Fruit fly (Drosophila melanogaster): ENCODE results near the gene Or10a.

Gene Or10a

dm6 chrX:11449476-11450119, 32.4 kb upstream of the Or10a start (continued):
- TF ChIP-seq lov (optimal IDR thresholded peaks at IDR 0.05) (no peak), lov (GFP tag; IDR thresholded peaks at IDR 0.05) (peak; percentile 51; the same call in 1 of the 3 replicates), peb (GFP tag; IDR thresholded peaks at IDR 0.05) (peak; percentile 69), CG18262 (tag; optimal IDR thresholded peaks at IDR 0.05) (peak; percentile 71), CG33557 (GFP tag; optimal IDR thresholded peaks at IDR 0.05) (peak; percentile 50), disco-r (GFP tag; optimal IDR thresholded peaks at IDR 0.05) (peak; percentile 47), CG10654 (GFP tag; optimal IDR thresholded peaks at IDR 0.05) (peak; percentile 69), CG10565 (GFP tag; optimal IDR thresholded peaks at IDR 0.05) (no peak), Dll (GFP tag; IDR thresholded peaks at IDR 0.05; ENCODE audit: partially characterized antibody) (no peak), CG14860 (GFP tag; IDR thresholded peaks at IDR 0.05; ENCODE audit: partially characterized antibody) (no peak), Xbp1 (GFP tag; optimal IDR thresholded peaks at IDR 0.05) (peak; percentile 83), Side (GFP tag; optimal IDR thresholded peaks at IDR 0.05) (peak; percentile 85), CG3726 (GFP tag; IDR thresholded peaks at IDR 0.05) (peak; percentile 62; the same call in 1 of the 3 replicates), ken (GFP tag; IDR thresholded peaks at IDR 0.05) (peak; percentile 86), wek (GFP tag; optimal IDR thresholded peaks at IDR 0.05) (peak; percentile 74), CG17612 (GFP tag; IDR thresholded peaks at IDR 0.05) (peak; percentile 80), CG3838 (GFP tag; optimal IDR thresholded peaks at IDR 0.05) (peak; percentile 33), Mes4 (GFP tag; optimal IDR thresholded peaks at IDR 0.05) (peak; percentile 76), CkIIα-i1 (GFP tag; IDR thresholded peaks at IDR 0.05) (0 out of 2 replicates have a peak, but pooled peaks have one; percentile 41), CG16815 (GFP tag; optimal IDR thresholded peaks at IDR 0.05) (peak; percentile 67), tll (GFP tag; optimal IDR thresholded peaks at IDR 0.05) (peak; percentile 5 to 37), dimm (GFP tag; IDR thresholded peaks at IDR 0.05) (peak; percentile 55; the same call in 1 of the 2 replicates), Bdp1 (GFP tag; optimal IDR thresholded peaks at IDR 0.05) (peak; percentile 57), Neu2 (GFP tag; optimal IDR thresholded peaks at IDR 0.05; ENCODE audit: borderline replicate concordance) (peak; percentile 71), kni (GFP tag; optimal IDR thresholded peaks at IDR 0.05) (peak; percentile 60), HmgD (GFP tag; optimal IDR thresholded peaks at IDR 0.05) (peak; percentile 57), PHDP (tag; optimal IDR thresholded peaks at IDR 0.05) (peak; percentile 85), phol (tag; optimal IDR thresholded peaks at IDR 0.05) (peak; percentile 82), rib (GFP tag; IDR thresholded peaks at IDR 0.05) (peak; percentile 70; the same call in 1 of the 2 replicates), mam (GFP tag; optimal IDR thresholded peaks at IDR 0.05) (peak; percentile 87), unc-4 (GFP tag; IDR thresholded peaks at IDR 0.05; ENCODE audit: partially characterized antibody) (no peak), Stat92E (GFP tag; optimal IDR thresholded peaks at IDR 0.05) (no peak), hbn (GFP tag; IDR thresholded peaks at IDR 0.05; ENCODE audit: partially characterized antibody) (no peak), jigr1 (GFP tag; IDR thresholded peaks at IDR 0.05) (peak; percentile 63; the same call in 2 of the 3 replicates), ssp (GFP tag; IDR thresholded peaks at IDR 0.05) (peak; percentile 72), CG6175 (GFP tag; IDR thresholded peaks at IDR 0.05) (0 out of 3 replicates have a peak, but pooled peaks have one; percentile 63), CG31224 (GFP tag; IDR thresholded peaks at IDR 0.05) (peak; percentile 63), pho (GFP tag; optimal IDR thresholded peaks at IDR 0.05) (peak; percentile 74), Blimp-1 (GFP tag; optimal IDR thresholded peaks at IDR 0.05) (peak; percentile 76), pzg (GFP tag; optimal IDR thresholded peaks at IDR 0.05) (peak; percentile 5), unpg (GFP tag; optimal IDR thresholded peaks at IDR 0.05) (peak; percentile 88), CG2120 (GFP tag; optimal IDR thresholded peaks at IDR 0.05) (peak; percentile 88), B-H2 (GFP tag; optimal IDR thresholded peaks at IDR 0.05) (peak; percentile 72), hb (GFP tag; IDR thresholded peaks at IDR 0.05; ENCODE audit: partially characterized antibody) (no peak), CG4328 (GFP tag; optimal IDR thresholded peaks at IDR 0.05) (peak; percentile 77), gcm (GFP tag; optimal IDR thresholded peaks at IDR 0.05) (peak; percentile 56), CG33213 (GFP tag; optimal IDR thresholded peaks at IDR 0.05) (peak; percentile 72), Ptx1 (GFP tag; IDR thresholded peaks at IDR 0.05) (peak; percentile 90)
